Fruit fly (Drosophila melanogaster) whole organism, pupa: ENCODE measurements around the gene CG13138.

Experiments used
- CG10348 ChIP-seq: fragments of 200-800 bp; sonication (Bioruptor generic); IDR thresholded peaks from 2 replicates; pipeline ENCODE4 v1.3.6; 2022; ENCODE audit warnings: missing biosample characterization, missing genetic modification characterization
- CG12605 ChIP-seq: fragments of 200-800 bp; sonication (Bioruptor generic); IDR thresholded peaks from 2 replicates; pipeline ENCODE4 v1.3.6; 2022; ENCODE audit warnings: missing biosample characterization, missing genetic modification characterization
- CG13204 ChIP-seq: fragments of 200-800 bp; sonication (Bioruptor generic); optimal IDR thresholded peaks from 2 replicates; lab custom pipeline; 2018; ENCODE audit warnings: missing biosample characterization, mild to moderate bottlenecking, missing genetic modification characterization, moderate library complexity
- CG14655 ChIP-seq: fragments of 200-800 bp; sonication (Bioruptor generic); optimal IDR thresholded peaks from 3 replicates; lab custom pipeline; 2017; ENCODE audit warnings: mild to moderate bottlenecking, missing biosample characterization, missing genetic modification reagents, missing genetic modification characterization
- CG15710 ChIP-seq: fragments of 200-800 bp; sonication (Bioruptor generic); optimal IDR thresholded peaks from 2 replicates; lab custom pipeline; 2018; ENCODE audit warnings: missing biosample characterization, mild to moderate bottlenecking, missing genetic modification characterization, moderate library complexity
- CG17806 ChIP-seq: fragments of 200-800 bp; sonication (Bioruptor generic); optimal IDR thresholded peaks from 2 replicates; lab custom pipeline; 2018; ENCODE audit warnings: missing biosample characterization, mild to moderate bottlenecking, missing genetic modification characterization, moderate library complexity
- CG32121 ChIP-seq: fragments of 200-800 bp; sonication (Bioruptor generic); IDR thresholded peaks from 2 replicates; pipeline ENCODE4 v1.3.6; 2022; ENCODE audit warnings: missing biosample characterization, missing genetic modification characterization
- CG34367 ChIP-seq: fragments of 200-800 bp; sonication (Bioruptor generic); optimal IDR thresholded peaks from 2 replicates; lab custom pipeline; 2018; ENCODE audit warnings: missing biosample characterization, mild to moderate bottlenecking, missing genetic modification characterization
- CG4496 ChIP-seq: fragments of 200-800 bp; sonication (Bioruptor generic); IDR thresholded peaks from 3 replicates; pipeline ENCODE4 v1.3.6; 2022; ENCODE audit warnings: missing biosample characterization, missing genetic modification characterization
- CG8159 ChIP-seq: fragments of 200-800 bp; sonication (Bioruptor generic); optimal IDR thresholded peaks from 3 replicates; lab custom pipeline; 2018; ENCODE audit warnings: missing biosample characterization, mild to moderate bottlenecking, missing genetic modification characterization, moderate library complexity
- CG8301 ChIP-seq: fragments of 200-800 bp; sonication (Bioruptor generic); optimal IDR thresholded peaks from 2 replicates; lab custom pipeline; 2018; ENCODE audit warnings: missing biosample characterization, mild to moderate bottlenecking, missing genetic modification characterization
- CG9948 ChIP-seq: fragments of 200-800 bp; sonication (Bioruptor generic); optimal IDR thresholded peaks from 2 replicates; lab custom pipeline; 2018; ENCODE audit warnings: missing biosample characterization, mild to moderate bottlenecking, missing genetic modification characterization, moderate library complexity
- D1 ChIP-seq: fragments of 200-800 bp; sonication (Bioruptor generic); optimal IDR thresholded peaks from 2 replicates; lab custom pipeline; 2018; ENCODE audit warnings: missing biosample characterization, mild to moderate bottlenecking, missing genetic modification characterization, moderate library complexity
- EcR ChIP-seq: fragments of 200-800 bp; sonication (Bioruptor generic); optimal IDR thresholded peaks from 3 replicates; lab custom pipeline; 2019; ENCODE audit warnings: missing biosample characterization, missing genetic modification characterization, mild to moderate bottlenecking, moderate library complexity, missing genetic modification reagents
- Ets98B ChIP-seq: fragments of 200-800 bp; sonication (Bioruptor generic); IDR thresholded peaks from 2 replicates; pipeline ENCODE4 v1.3.6; 2022; ENCODE audit warnings: missing biosample characterization, missing genetic modification characterization
- Pif1A ChIP-seq: fragments of 200-800 bp; sonication (Bioruptor generic); optimal IDR thresholded peaks from 3 replicates; lab custom pipeline; 2016; ENCODE audit warnings: missing biosample characterization, missing genetic modification characterization
- Pif1B ChIP-seq: fragments of 200-800 bp; sonication (Bioruptor generic); optimal IDR thresholded peaks from 3 replicates; lab custom pipeline; 2016; ENCODE audit warnings: missing biosample characterization, missing genetic modification characterization
- Snoo ChIP-seq: fragments of 200-800 bp; sonication (Bioruptor generic); optimal IDR thresholded peaks from 3 replicates; lab custom pipeline; 2017; ENCODE audit warnings: missing biosample characterization, mild to moderate bottlenecking, missing genetic modification characterization, inconsistent platforms
- fd96Ca ChIP-seq: fragments of 200-800 bp; sonication (Bioruptor generic); IDR thresholded peaks from 3 replicates; pipeline ENCODE4 v1.3.6; 2022; ENCODE audit warnings: missing biosample characterization, missing genetic modification characterization
- gl ChIP-seq: fragments of 200-800 bp; sonication (Bioruptor generic); optimal IDR thresholded peaks from 2 replicates; lab custom pipeline; 2018; ENCODE audit warnings: missing biosample characterization, mild to moderate bottlenecking, missing genetic modification characterization
- rn ChIP-seq: fragments of 200-800 bp; sonication (Bioruptor generic); IDR thresholded peaks from 2 replicates; pipeline ENCODE4 v1.3.6; 2022; ENCODE audit warnings: missing biosample characterization, missing genetic modification characterization

The CG13138 gene

DNA sequence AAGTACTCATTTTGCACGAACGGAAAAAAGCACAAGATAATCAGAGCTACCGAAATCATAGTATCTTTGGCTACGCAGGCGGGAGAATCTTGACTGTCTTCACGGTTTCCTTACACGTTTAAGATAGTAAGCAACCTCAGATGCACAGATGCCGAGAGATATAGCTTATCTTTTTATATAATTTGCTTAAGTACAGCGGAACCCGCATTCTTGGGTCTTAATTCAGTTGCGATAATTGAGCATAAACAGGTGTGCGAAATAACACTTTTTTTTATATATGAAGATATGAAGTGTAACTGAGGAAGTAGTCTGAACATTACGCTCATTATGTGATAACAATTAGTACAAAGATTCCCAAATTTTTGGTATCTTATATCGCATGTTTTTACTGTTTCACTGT is 21.0 kb downstream of the CG13138 start, which contains the start of gene CG34043:
Gene CG34043 (minus strand): TSS at position 101 of the 400 bp plus-strand sequence.
- TF ChIP-seq CG9948 (tag; lab: Kevin White, UChicago) (no peak), CG14655 (GFP tag; lab: Kevin White, UChicago) (no peak), CG4496 (GFP tag; lab: Robert Waterston, UW) (no peak), CG15710 (no peak), CG10348 (GFP tag; lab: Robert Waterston, UW) (no peak), rn (no peak), fd96Ca (no peak), CG8301 (tag; lab: Kevin White, UChicago) (no peak), Ets98B (GFP tag; lab: Robert Waterston, UW) (no peak), gl (tag; lab: Kevin White, UChicago) (no peak)

DNA sequence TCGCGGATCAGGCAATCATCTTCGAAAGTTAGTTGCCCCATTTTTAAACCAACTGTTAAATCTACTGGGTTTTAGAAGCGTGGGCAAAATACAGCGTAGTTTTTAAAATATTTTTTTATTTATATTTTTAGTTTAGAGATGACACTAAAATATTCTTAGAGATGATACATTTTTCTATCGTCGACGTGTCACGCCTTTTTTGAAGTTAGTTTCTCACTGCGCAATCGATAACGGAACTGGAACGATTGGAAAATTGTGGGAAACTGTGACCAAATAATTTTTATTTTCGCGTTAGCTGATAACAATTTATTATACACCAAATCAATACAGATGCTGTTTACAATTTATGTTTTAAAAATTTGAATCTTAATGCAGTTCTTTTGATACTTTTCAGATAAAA is 23.2 kb downstream of the CG13138 start, which contains the start of gene Utx:
Gene Utx (minus strand): TSS at position 154 of the 400 bp plus-strand sequence.
- TF ChIP-seq fd96Ca (no peak), CG34367 (tag; lab: Kevin White, UChicago) (no peak), CG4496 (GFP tag; lab: Robert Waterston, UW) (no peak), Pif1A (GFP tag; lab: Kevin White, UChicago) (no peak), Snoo (tag; lab: Kevin White, UChicago) (no peak), EcR (no peak), CG14655 (GFP tag; lab: Kevin White, UChicago) (no peak), CG15710 (no peak), CG32121 (no peak), rn (no peak), Ets98B (GFP tag; lab: Robert Waterston, UW) (no peak), gl (tag; lab: Kevin White, UChicago) (no peak), Pif1B (GFP tag; lab: Kevin White, UChicago) (no peak), CG9948 (tag; lab: Kevin White, UChicago) (no peak), CG8159 (no peak), CG17806 (tag; lab: Kevin White, UChicago) (no peak), CG13204 (GFP tag; lab: Kevin White, UChicago) (no peak), CG12605 (GFP tag; lab: Robert Waterston, UW) (no peak), CG8301 (tag; lab: Kevin White, UChicago) (no peak)
- TF ChIP-seq, all 21 proteins: peak for 0

DNA sequence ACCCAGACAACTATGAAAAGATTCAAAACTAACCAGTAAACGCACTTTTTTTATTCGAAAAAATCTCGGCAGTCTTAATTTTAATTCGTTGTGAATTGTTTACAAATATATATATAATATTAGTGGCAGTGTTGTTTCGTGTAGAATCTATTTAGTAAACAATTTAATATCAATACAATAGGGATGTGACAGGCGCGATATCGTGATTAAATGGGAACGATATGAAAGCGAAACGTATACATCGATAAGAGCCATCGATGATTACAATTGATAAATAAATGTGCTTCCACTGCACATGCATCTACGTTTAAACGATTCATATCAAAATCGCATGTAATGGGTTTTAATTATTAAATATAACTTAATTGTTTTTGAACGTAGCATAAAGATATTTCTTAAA is 24.5 kb downstream of the CG13138 start:
- TF ChIP-seq CG8301 (tag; lab: Kevin White, UChicago) = no peak
- no peak for TF ChIP-seq CG34367 (tag; lab: Kevin White, UChicago)
- TF ChIP-seq CG4496 (GFP tag; lab: Robert Waterston, UW) = no peak
- TF ChIP-seq CG17806 (tag; lab: Kevin White, UChicago) = no peak
- no peak for TF ChIP-seq Snoo (tag; lab: Kevin White, UChicago)
- no peak for TF ChIP-seq CG14655 (GFP tag; lab: Kevin White, UChicago)
- no peak for TF ChIP-seq CG12605 (GFP tag; lab: Robert Waterston, UW)
- TF ChIP-seq CG9948 (tag; lab: Kevin White, UChicago) = no peak
- no peak for TF ChIP-seq Ets98B (GFP tag; lab: Robert Waterston, UW)
- TF ChIP-seq Pif1B (GFP tag; lab: Kevin White, UChicago) = no peak
- TF ChIP-seq gl (tag; lab: Kevin White, UChicago) = no peak

DNA sequence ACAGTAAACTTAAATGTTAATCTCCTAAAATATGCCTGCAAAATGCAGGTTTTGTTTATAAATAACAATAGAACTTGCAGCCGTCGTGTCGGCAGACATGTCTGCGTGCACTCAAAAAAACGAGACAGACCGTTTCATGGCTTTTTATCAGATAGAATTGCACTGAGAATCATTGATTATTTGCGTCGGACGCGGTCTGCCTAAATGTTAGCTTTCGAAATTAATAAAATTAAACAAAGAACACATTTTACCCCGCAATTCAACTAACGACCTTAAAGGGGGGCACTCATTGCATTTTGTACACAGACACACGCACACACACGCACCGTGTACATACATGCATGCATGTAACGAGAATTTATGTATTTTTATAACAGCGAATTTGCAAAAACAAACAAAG is 25.0 kb downstream of the CG13138 start:
- no peak for TF ChIP-seq D1 (tag; lab: Kevin White, UChicago)
- peak; percentile 46 for TF ChIP-seq Pif1B (GFP tag; lab: Kevin White, UChicago)
- peak; percentile 74 for TF ChIP-seq CG4496 (GFP tag; lab: Robert Waterston, UW)
- peak; percentile 47; the same call in 1 of the 2 replicates for TF ChIP-seq rn
- TF ChIP-seq Pif1A (GFP tag; lab: Kevin White, UChicago) = peak; percentile 74
- peak; percentile 32 for TF ChIP-seq CG17806 (tag; lab: Kevin White, UChicago)
- TF ChIP-seq CG14655 (GFP tag; lab: Kevin White, UChicago) = no peak
- no peak for TF ChIP-seq EcR
- TF ChIP-seq Ets98B (GFP tag; lab: Robert Waterston, UW) = no peak; the same call in 1 of the 2 replicates
- TF ChIP-seq CG32121 = peak; percentile 27
- TF ChIP-seq CG12605 (GFP tag; lab: Robert Waterston, UW) = peak; percentile 19; the same call in 1 of the 2 replicates
- TF ChIP-seq CG9948 (tag; lab: Kevin White, UChicago) = no peak
- peak; percentile 5 for TF ChIP-seq gl (tag; lab: Kevin White, UChicago)
- no peak for TF ChIP-seq CG13204 (GFP tag; lab: Kevin White, UChicago)

DNA sequence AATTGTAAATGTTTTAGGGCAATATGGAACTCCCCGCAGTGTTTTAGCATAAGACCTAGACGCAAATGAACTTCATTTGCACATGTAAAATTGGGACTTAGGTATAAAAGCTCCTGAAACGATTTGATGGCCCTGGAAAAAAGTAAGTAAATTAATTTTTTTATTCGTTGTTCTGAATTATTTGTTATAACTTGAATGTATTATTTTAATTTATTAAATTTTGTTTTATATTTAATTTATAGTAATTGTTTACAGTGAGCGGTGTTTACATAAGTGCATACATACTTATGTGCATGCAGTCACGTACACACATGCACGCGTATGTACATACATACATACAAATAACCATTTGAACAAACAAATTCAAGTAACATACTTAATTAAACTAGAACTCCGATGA is 25.4 kb downstream of the CG13138 start:
- peak; percentile 64 for TF ChIP-seq CG12605 (GFP tag; lab: Robert Waterston, UW)
- TF ChIP-seq CG15710 = peak; percentile 37
- no peak for TF ChIP-seq CG10348 (GFP tag; lab: Robert Waterston, UW)
- peak; percentile 75 for TF ChIP-seq CG17806 (tag; lab: Kevin White, UChicago)
- peak; percentile 67; the same call in 2 of the 3 replicates for TF ChIP-seq CG4496 (GFP tag; lab: Robert Waterston, UW)
- peak; percentile 64 for TF ChIP-seq CG32121
- peak; percentile 45 for TF ChIP-seq Snoo (tag; lab: Kevin White, UChicago)
- no peak for TF ChIP-seq CG14655 (GFP tag; lab: Kevin White, UChicago)
- no peak for TF ChIP-seq fd96Ca
- TF ChIP-seq rn = no peak

DNA sequence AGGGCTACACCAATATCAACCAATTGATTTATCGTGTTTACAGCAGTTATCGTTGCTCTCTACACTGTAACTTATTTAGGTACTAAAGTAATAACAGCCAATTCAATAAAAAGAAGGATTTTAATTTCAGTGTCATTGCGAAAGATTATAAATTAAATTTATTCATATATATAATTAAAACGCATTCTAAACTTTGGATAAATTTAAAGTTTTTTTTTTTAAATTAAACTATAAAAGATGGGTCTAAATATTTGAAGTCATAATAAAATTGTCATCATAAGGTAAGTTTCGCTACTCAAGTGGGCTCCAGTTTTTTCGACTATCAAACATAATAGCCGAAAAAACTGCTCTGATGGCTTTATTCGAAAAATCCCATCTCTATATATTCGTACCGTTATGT is 29.6 kb downstream of the CG13138 start, which contains the start of gene trk:
Gene trk (minus strand): TSS at position 101 of the 400 bp plus-strand sequence.
- TF ChIP-seq gl (tag; lab: Kevin White, UChicago) = no peak
- no peak for TF ChIP-seq CG10348 (GFP tag; lab: Robert Waterston, UW)
- TF ChIP-seq Snoo (tag; lab: Kevin White, UChicago) = no peak
- TF ChIP-seq EcR = no peak
- TF ChIP-seq rn = no peak
- no peak for TF ChIP-seq CG8159
- no peak for TF ChIP-seq CG8301 (tag; lab: Kevin White, UChicago)
- TF ChIP-seq CG32121 = no peak
- TF ChIP-seq CG4496 (GFP tag; lab: Robert Waterston, UW) = no peak
- no peak for TF ChIP-seq CG12605 (GFP tag; lab: Robert Waterston, UW)
- no peak for TF ChIP-seq Pif1A (GFP tag; lab: Kevin White, UChicago)
- no peak for TF ChIP-seq fd96Ca
- no peak for TF ChIP-seq CG34367 (tag; lab: Kevin White, UChicago)
- no peak for TF ChIP-seq D1 (tag; lab: Kevin White, UChicago)
- TF ChIP-seq Pif1B (GFP tag; lab: Kevin White, UChicago) = no peak
